Fruit fly (Drosophila melanogaster) whole organism, embryonic: Measurements from ENCODE around the gene Lon.

ENCODE experiments used
- Abd-B ChIP-seq: fragments of 200-800 bp; sonication (Bioruptor generic); optimal IDR thresholded peaks from 2 replicates; lab custom pipeline; 2018; ENCODE audit warnings: missing biosample characterization, mild to moderate bottlenecking, missing genetic modification characterization, moderate library complexity
- Aef1 ChIP-seq: fragments of 200-800 bp; sonication (Bioruptor generic); IDR thresholded peaks from 3 replicates; pipeline ENCODE4 v1.3.6; 2022; ENCODE audit warnings: missing biosample characterization, missing genetic modification characterization
- Atf3 ChIP-seq: fragments of 200-800 bp; sonication (Bioruptor generic); optimal IDR thresholded peaks from 3 replicates; lab custom pipeline; 2016; ENCODE audit warnings: missing biosample characterization, missing genetic modification characterization
- Bdp1 ChIP-seq: fragments of 200-800 bp; sonication (Bioruptor generic); optimal IDR thresholded peaks from 3 replicates; lab custom pipeline; 2016; ENCODE audit warnings: missing biosample characterization, missing genetic modification characterization
- Blimp-1 ChIP-seq: fragments of 200-800 bp; sonication (Bioruptor generic); optimal IDR thresholded peaks from 3 replicates; lab custom pipeline; 2018; ENCODE audit warnings: missing biosample characterization, missing genetic modification characterization, mild to moderate bottlenecking, moderate library complexity, missing genetic modification reagents
- CG10462 ChIP-seq: fragments of 200-800 bp; sonication (Bioruptor generic); optimal IDR thresholded peaks from 2 replicates; lab custom pipeline; 2016; ENCODE audit warnings: missing biosample characterization, missing genetic modification characterization
- CG10979 ChIP-seq: fragments of 200-800 bp; sonication (Bioruptor generic); optimal IDR thresholded peaks from 2 replicates; lab custom pipeline; 2018; ENCODE audit warnings: missing biosample characterization, mild to moderate bottlenecking, missing genetic modification characterization, moderate library complexity
- CG13424 ChIP-seq: fragments of 200-800 bp; sonication (Bioruptor generic); optimal IDR thresholded peaks from 2 replicates; lab custom pipeline; 2019; ENCODE audit warnings: missing biosample characterization, mild to moderate bottlenecking, missing genetic modification characterization, moderate library complexity
- CG1529 ChIP-seq: fragments of 200-800 bp; sonication (Bioruptor generic); optimal IDR thresholded peaks from 3 replicates; lab custom pipeline; 2018; ENCODE audit warnings: missing biosample characterization, missing genetic modification characterization
- CG15601 ChIP-seq: fragments of 200-800 bp; sonication (Bioruptor generic); optimal IDR thresholded peaks from 3 replicates; lab custom pipeline; 2019; ENCODE audit warnings: missing biosample characterization, mild to moderate bottlenecking, missing genetic modification characterization, moderate library complexity
- CG1792 ChIP-seq: fragments of 200-800 bp; sonication (Bioruptor generic); optimal IDR thresholded peaks from 2 replicates; lab custom pipeline; 2016; ENCODE audit warnings: missing biosample characterization, missing genetic modification characterization
- CG18599 ChIP-seq: fragments of 200-800 bp; sonication (Bioruptor generic); optimal IDR thresholded peaks from 3 replicates; lab custom pipeline; 2017; ENCODE audit warnings: missing biosample characterization, missing genetic modification characterization, mild to moderate bottlenecking, moderate library complexity, missing genetic modification reagents
- CG2202 ChIP-seq: fragments of 200-800 bp; sonication (Bioruptor generic); optimal IDR thresholded peaks from 2 replicates; lab custom pipeline; 2018; ENCODE audit warnings: missing biosample characterization, mild to moderate bottlenecking, missing genetic modification characterization
- CG2889 ChIP-seq: fragments of 200-800 bp; sonication (Bioruptor generic); IDR thresholded peaks from 3 replicates; pipeline ENCODE4 v1.3.6; 2022; ENCODE audit warnings: missing biosample characterization, missing genetic modification characterization
- CG30403 ChIP-seq: fragments of 200-800 bp; sonication (Bioruptor generic); optimal IDR thresholded peaks from 3 replicates; lab custom pipeline; 2016; ENCODE audit warnings: missing biosample characterization, missing genetic modification characterization
- CG3065 ChIP-seq: fragments of 200-800 bp; sonication (Bioruptor generic); optimal IDR thresholded peaks from 2 replicates; lab custom pipeline; 2016; ENCODE audit warnings: missing biosample characterization, missing genetic modification characterization
- CG34422 ChIP-seq: fragments of 200-800 bp; sonication (Bioruptor generic); IDR thresholded peaks from 3 replicates; pipeline ENCODE4 v1.3.6; 2022; ENCODE audit warnings: missing biosample characterization, missing genetic modification characterization
- CG4282 ChIP-seq: fragments of 200-800 bp; sonication (Bioruptor generic); optimal IDR thresholded peaks from 2 replicates; lab custom pipeline; 2016; ENCODE audit warnings: missing biosample characterization, missing genetic modification characterization
- CG4820 ChIP-seq: fragments of 200-800 bp; sonication (Bioruptor generic); optimal IDR thresholded peaks from 3 replicates; lab custom pipeline; 2016; ENCODE audit warnings: missing biosample characterization, missing genetic modification characterization
- H2.0 ChIP-seq: fragments of 200-800 bp; sonication (Bioruptor generic); IDR thresholded peaks from 2 replicates; pipeline ENCODE4 v1.3.6; 2022; ENCODE audit warnings: missing biosample characterization, missing genetic modification characterization
- HLH54F ChIP-seq: fragments of 200-800 bp; sonication (Bioruptor generic); optimal IDR thresholded peaks from 3 replicates; lab custom pipeline; 2016; ENCODE audit warnings: missing biosample characterization, missing genetic modification characterization
- Hmx ChIP-seq: fragments of 200-800 bp; sonication (Bioruptor generic); optimal IDR thresholded peaks from 2 replicates; lab custom pipeline; 2016; ENCODE audit warnings: missing biosample characterization, missing genetic modification characterization
- Mrtf ChIP-seq: fragments of 200-800 bp; sonication (Bioruptor generic); IDR thresholded peaks from 3 replicates; pipeline ENCODE4 v1.3.6; 2022; ENCODE audit warnings: missing biosample characterization, missing genetic modification characterization
- NC2β ChIP-seq: fragments of 200-800 bp; sonication (Bioruptor generic); optimal IDR thresholded peaks from 2 replicates; lab custom pipeline; 2016; ENCODE audit warnings: missing biosample characterization, missing genetic modification characterization
- Ptx1 ChIP-seq: fragments of 200-800 bp; sonication (Bioruptor generic); IDR thresholded peaks from 2 replicates; pipeline ENCODE4 v1.3.6; 2022; ENCODE audit warnings: missing biosample characterization, missing genetic modification characterization
- Side ChIP-seq: fragments of 200-800 bp; sonication (Bioruptor generic); optimal IDR thresholded peaks from 2 replicates; lab custom pipeline; 2016; ENCODE audit warnings: missing biosample characterization, missing genetic modification characterization
- Sox100B ChIP-seq: fragments of 200-800 bp; sonication (Bioruptor generic); optimal IDR thresholded peaks from 3 replicates; lab custom pipeline; 2018; ENCODE audit warnings: missing biosample characterization, mild to moderate bottlenecking, missing genetic modification characterization
- Spps ChIP-seq: fragments of 200-800 bp; sonication (Bioruptor generic); optimal IDR thresholded peaks from 2 replicates; lab custom pipeline; 2018; ENCODE audit warnings: missing biosample characterization, mild to moderate bottlenecking, missing genetic modification characterization
- Taf1 ChIP-seq: fragments of 200-800 bp; sonication (Bioruptor generic); IDR thresholded peaks from 2 replicates; pipeline ENCODE4 v1.3.6; 2022; ENCODE audit warnings: missing biosample characterization, missing genetic modification characterization
- bbx ChIP-seq: fragments of 200-800 bp; sonication (Bioruptor generic); IDR thresholded peaks from 2 replicates; pipeline ENCODE4 v1.3.6; 2022; ENCODE audit warnings: missing biosample characterization, missing genetic modification characterization; ENCODE audit not compliant: partially characterized antibody
- bigmax ChIP-seq: fragments of 200-800 bp; sonication (Bioruptor generic); optimal IDR thresholded peaks from 2 replicates; lab custom pipeline; 2018; ENCODE audit warnings: missing biosample characterization, mild to moderate bottlenecking, missing genetic modification characterization
- bsh ChIP-seq, 2 experiments: fragments of 200-800 bp; sonication (Bioruptor generic); optimal IDR thresholded peaks; 2 replicates each; lab custom pipeline; 2017 to 2018; ENCODE audit warnings: mild to moderate bottlenecking in 2 of 2, missing biosample characterization in 2 of 2, missing genetic modification characterization in 2 of 2, moderate library complexity in 1 of 2
- caup ChIP-seq: fragments of 200-800 bp; sonication (Bioruptor generic); optimal IDR thresholded peaks from 3 replicates; lab custom pipeline; 2017; ENCODE audit warnings: missing biosample characterization, mild to moderate bottlenecking, missing genetic modification characterization, moderate library complexity; ENCODE audit not compliant: severe bottlenecking
- disco-r ChIP-seq: fragments of 200-800 bp; sonication (Bioruptor generic); optimal IDR thresholded peaks from 2 replicates; lab custom pipeline; 2016; ENCODE audit warnings: missing biosample characterization, missing genetic modification characterization
- emc ChIP-seq: fragments of 200-800 bp; sonication (Bioruptor generic); optimal IDR thresholded peaks from 2 replicates; lab custom pipeline; 2016; ENCODE audit warnings: missing biosample characterization, missing genetic modification characterization
- esg ChIP-seq: fragments of 200-800 bp; sonication (Bioruptor generic); conservative IDR thresholded peaks from 2 replicates; pipeline ENCODE4 v1.3.6; 2022; ENCODE audit warnings: missing biosample characterization, missing genetic modification characterization
- eve ChIP-seq, 2 experiments: fragments of >200 bp; optimal IDR thresholded peaks; 2 replicates each; lab custom pipeline; 2017; ENCODE audit warnings: missing biosample characterization in 2 of 2, missing genetic modification characterization in 2 of 2
- gcm2 ChIP-seq: fragments of 200-800 bp; sonication (Bioruptor generic); optimal IDR thresholded peaks from 2 replicates; lab custom pipeline; 2016; ENCODE audit warnings: missing biosample characterization, missing genetic modification characterization
- gsb ChIP-seq: fragments of 200-800 bp; sonication (Bioruptor generic); IDR thresholded peaks from 2 replicates; pipeline ENCODE4 v1.3.6; 2022; ENCODE audit warnings: missing biosample characterization, missing genetic modification characterization
- gsb-n ChIP-seq: fragments of 200-800 bp; sonication (Bioruptor generic); optimal IDR thresholded peaks from 3 replicates; lab custom pipeline; 2018; ENCODE audit warnings: missing biosample characterization, mild to moderate bottlenecking, missing genetic modification characterization
- ind ChIP-seq: fragments of 200-800 bp; sonication (Bioruptor generic); optimal IDR thresholded peaks from 3 replicates; lab custom pipeline; 2016; ENCODE audit warnings: missing biosample characterization, missing genetic modification characterization
- knrl ChIP-seq: fragments of 200-800 bp; sonication (Bioruptor generic); IDR thresholded peaks from 3 replicates; pipeline ENCODE4 v1.3.6; 2022; ENCODE audit warnings: missing biosample characterization, missing genetic modification characterization; ENCODE audit not compliant: partially characterized antibody
- mld ChIP-seq: fragments of 200-800 bp; sonication (Bioruptor generic); IDR thresholded peaks from 3 replicates; pipeline ENCODE4 v1.3.6; 2022; ENCODE audit warnings: missing biosample characterization, missing genetic modification characterization; ENCODE audit not compliant: partially characterized antibody
- pho ChIP-seq: fragments of 200-800 bp; sonication (Bioruptor generic); optimal IDR thresholded peaks from 2 replicates; lab custom pipeline; 2016; ENCODE audit warnings: missing biosample characterization, missing genetic modification characterization
- scrt ChIP-seq: fragments of 200-800 bp; sonication (Bioruptor generic); optimal IDR thresholded peaks from 2 replicates; lab custom pipeline; 2018; ENCODE audit warnings: missing biosample characterization, mild to moderate bottlenecking, missing genetic modification characterization, moderate library complexity
- sna ChIP-seq: fragments of 200-800 bp; sonication (Bioruptor generic); IDR thresholded peaks from 2 replicates; pipeline ENCODE4 v1.3.6; 2022; ENCODE audit warnings: missing biosample characterization, missing genetic modification characterization; ENCODE audit not compliant: partially characterized antibody
- sob ChIP-seq: fragments of 200-800 bp; sonication (Bioruptor generic); IDR thresholded peaks from 2 replicates; pipeline ENCODE4 v1.3.6; 2022; ENCODE audit warnings: missing biosample characterization, missing genetic modification characterization
- toy ChIP-seq: fragments of 200-800 bp; sonication (Bioruptor generic); IDR thresholded peaks from 2 replicates; pipeline ENCODE4 v1.3.6; 2022; ENCODE audit warnings: missing biosample characterization, missing genetic modification characterization
- trem ChIP-seq: fragments of 200-800 bp; optimal IDR thresholded peaks from 3 replicates; lab custom pipeline; 2019; ENCODE audit warnings: missing biosample characterization, mild to moderate bottlenecking, missing genetic modification characterization, moderate library complexity
- ttk ChIP-seq: fragments of 200-800 bp; sonication (Bioruptor generic); IDR thresholded peaks from 2 replicates; pipeline ENCODE4 v2.1.2; 2022; ENCODE audit warnings: missing biosample characterization, missing genetic modification characterization
- tup ChIP-seq: fragments of 200-800 bp; sonication (Bioruptor generic); optimal IDR thresholded peaks from 2 replicates; lab custom pipeline; 2016; ENCODE audit warnings: missing biosample characterization, mild to moderate bottlenecking, missing genetic modification characterization, moderate library complexity
- usp ChIP-seq: fragments of >200 bp; optimal IDR thresholded peaks from 2 replicates; lab custom pipeline; 2017; ENCODE audit warnings: missing biosample characterization, missing genetic modification characterization

Gene Lon

dm6 chr3L:19630701-19631100 lies 18.7 kb upstream of the Lon start (continued):
- no peak for TF ChIP-seq Taf1 (GFP tag; lab: Robert Waterston, UW)
- no peak for TF ChIP-seq NC2β (GFP tag; lab: Kevin White, UChicago)
- no peak for TF ChIP-seq CG4282 (GFP tag; lab: Kevin White, UChicago)
- TF ChIP-seq gcm2, result no peak
- TF ChIP-seq CG10979 (tag; lab: Kevin White, UChicago), result no peak
- no peak for TF ChIP-seq bsh (GFP tag; optimal IDR thresholded peaks at IDR 0.05; lab: Kevin White, UChicago)
- TF ChIP-seq CG1529 (GFP tag; lab: Kevin White, UChicago), result no peak
- TF ChIP-seq Atf3, result no peak
- TF ChIP-seq Aef1 (GFP tag; lab: Robert Waterston, UW), result no peak
- TF ChIP-seq CG34422 (GFP tag; lab: Robert Waterston, UW), result no peak
- no peak for TF ChIP-seq usp (GFP tag; lab: Kevin White, UChicago)
- no peak for TF ChIP-seq sna (GFP tag; lab: Robert Waterston, UW)
- peak; percentile 3 for TF ChIP-seq pho
- TF ChIP-seq HLH54F, result no peak
- no peak for TF ChIP-seq Hmx (GFP tag; lab: Kevin White, UChicago)
- TF ChIP-seq Blimp-1 (GFP tag; lab: Kevin White, UChicago), result no peak
- TF ChIP-seq Spps, result no peak
- TF ChIP-seq scrt, result no peak
- TF ChIP-seq Sox100B (GFP tag; lab: Kevin White, UChicago), result no peak
- no peak for TF ChIP-seq Bdp1 (GFP tag; lab: Kevin White, UChicago)
- no peak for TF ChIP-seq CG2202 (tag; lab: Kevin White, UChicago)
- TF ChIP-seq CG2889, result no peak
- TF ChIP-seq knrl, result no peak
- TF ChIP-seq tup (GFP tag; lab: Kevin White, UChicago), result no peak
- no peak for TF ChIP-seq ttk (GFP tag; lab: Robert Waterston, UW)
- TF ChIP-seq mld (GFP tag; lab: Robert Waterston, UW), result no peak
- no peak for TF ChIP-seq CG13424 (tag; lab: Kevin White, UChicago)
- no peak for TF ChIP-seq Side (GFP tag; lab: Kevin White, UChicago)
- TF ChIP-seq esg, result no peak
- TF ChIP-seq CG30403 (GFP tag; lab: Kevin White, UChicago), result no peak
- no peak for TF ChIP-seq gsb (GFP tag; lab: Robert Waterston, UW)
- TF ChIP-seq caup (GFP tag; lab: Kevin White, UChicago), result peak; percentile 53
- TF ChIP-seq gsb-n, result no peak
- TF ChIP-seq CG18599 (GFP tag; lab: Kevin White, UChicago), result peak; percentile 68
- no peak for TF ChIP-seq CG3065
- TF ChIP-seq emc (GFP tag; lab: Kevin White, UChicago), result no peak
- TF ChIP-seq CG15601, result no peak
- TF ChIP-seq Ptx1, result 0 out of 2 replicates have a peak, but pooled peaks have one; percentile 7
- peak; percentile 3 for TF ChIP-seq CG1792 (GFP tag; lab: Kevin White, UChicago)
- no peak for TF ChIP-seq disco-r (GFP tag; lab: Kevin White, UChicago)
- no peak for TF ChIP-seq ind (GFP tag; lab: Kevin White, UChicago)
- no peak for TF ChIP-seq CG10462 (GFP tag; lab: Kevin White, UChicago)
- TF ChIP-seq CG4820, result no peak
- TF ChIP-seq sob (GFP tag; lab: Robert Waterston, UW), result peak; percentile 11; the same call in 1 of the 2 replicates
- TF ChIP-seq toy (GFP tag; lab: Robert Waterston, UW), result no peak
- no peak for TF ChIP-seq Abd-B (GFP tag; lab: Kevin White, UChicago)
- peak; percentile 32; the same call in 1 of the 2 replicates for TF ChIP-seq bbx (GFP tag; lab: Robert Waterston, UW)
- no peak for TF ChIP-seq H2.0 (GFP tag; lab: Robert Waterston, UW)
- no peak for TF ChIP-seq trem
- no peak for TF ChIP-seq Mrtf (GFP tag; lab: Robert Waterston, UW)
- TF ChIP-seq bigmax (GFP tag; lab: Kevin White, UChicago), result no peak
- TF ChIP-seq eve (GFP tag; optimal IDR thresholded peaks at IDR 0.05; lab: Kevin White, UChicago), result no peak
